Fruit fly (Drosophila melanogaster) whole organism, embryonic: ENCODE results near the gene CG10508.

Experiments used
- B-H1 ChIP-seq: fragments of 200-800 bp; sonication (Bioruptor generic); IDR thresholded peaks from 3 replicates; pipeline ENCODE4 v1.3.6; 2022; ENCODE audit warnings: missing biosample characterization, missing genetic modification characterization
- CG10209 ChIP-seq: fragments of 200-800 bp; sonication (Bioruptor generic); optimal IDR thresholded peaks from 3 replicates; lab custom pipeline; 2017; ENCODE audit warnings: missing biosample characterization, mild to moderate bottlenecking, missing genetic modification characterization, missing genetic modification reagents
- CG10959 ChIP-seq: fragments of 200-800 bp; sonication (Bioruptor generic); IDR thresholded peaks from 2 replicates; pipeline ENCODE4 v1.3.6; 2022; ENCODE audit warnings: missing biosample characterization, missing genetic modification characterization
- CG11560 ChIP-seq: fragments of 200-800 bp; sonication (Bioruptor generic); IDR thresholded peaks from 3 replicates; pipeline ENCODE4 v1.3.6; 2022; ENCODE audit warnings: missing biosample characterization, missing genetic modification characterization
- CG11723 ChIP-seq: fragments of 200-800 bp; sonication (Bioruptor generic); optimal IDR thresholded peaks from 2 replicates; lab custom pipeline; 2017; ENCODE audit warnings: missing biosample characterization, mild to moderate bottlenecking, missing genetic modification characterization
- CG12659 ChIP-seq: fragments of 200-800 bp; sonication (Bioruptor generic); optimal IDR thresholded peaks from 3 replicates; lab custom pipeline; 2017; ENCODE audit warnings: mild to moderate bottlenecking, missing biosample characterization, missing genetic modification reagents, missing genetic modification characterization
- CG15011 ChIP-seq: fragments of 200-800 bp; sonication (Bioruptor generic); optimal IDR thresholded peaks from 3 replicates; lab custom pipeline; 2018; ENCODE audit warnings: missing biosample characterization, mild to moderate bottlenecking, missing genetic modification characterization
- CG1792 ChIP-seq: fragments of 200-800 bp; sonication (Bioruptor generic); optimal IDR thresholded peaks from 2 replicates; lab custom pipeline; 2016; ENCODE audit warnings: missing biosample characterization, missing genetic modification characterization
- CG18011 ChIP-seq: fragments of 200-800 bp; sonication (Bioruptor generic); optimal IDR thresholded peaks from 2 replicates; lab custom pipeline; 2017; ENCODE audit warnings: missing biosample characterization, missing genetic modification characterization, mild to moderate bottlenecking, moderate library complexity, missing genotype
- CG1832 ChIP-seq: fragments of 200-800 bp; sonication (Bioruptor generic); optimal IDR thresholded peaks from 2 replicates; lab custom pipeline; 2017; ENCODE audit warnings: missing biosample characterization, mild to moderate bottlenecking, missing genetic modification characterization, inconsistent platforms
- CG18476 ChIP-seq: fragments of 200-800 bp; sonication (Bioruptor generic); optimal IDR thresholded peaks from 2 replicates; lab custom pipeline; 2016; ENCODE audit warnings: missing biosample characterization, mild to moderate bottlenecking, missing genetic modification characterization
- CG32767 ChIP-seq: fragments of 200-800 bp; sonication (Bioruptor generic); IDR thresholded peaks from 2 replicates; pipeline ENCODE4 v1.3.6; 2022; ENCODE audit warnings: missing biosample characterization, missing genetic modification characterization
- CG32772 ChIP-seq: fragments of 200-800 bp; sonication (Bioruptor generic); IDR thresholded peaks from 2 replicates; pipeline ENCODE4 v1.3.6; 2022; ENCODE audit warnings: missing biosample characterization, missing genetic modification characterization
- CG4282 ChIP-seq: fragments of 200-800 bp; sonication (Bioruptor generic); optimal IDR thresholded peaks from 2 replicates; lab custom pipeline; 2016; ENCODE audit warnings: missing biosample characterization, missing genetic modification characterization
- CG4854 ChIP-seq: fragments of 200-800 bp; sonication (Bioruptor generic); optimal IDR thresholded peaks from 2 replicates; lab custom pipeline; 2016; ENCODE audit warnings: missing biosample characterization, missing genetic modification characterization, inconsistent platforms
- CG7357 ChIP-seq: fragments of 200-800 bp; sonication (Bioruptor generic); IDR thresholded peaks from 3 replicates; pipeline ENCODE4 v1.3.6; 2022; ENCODE audit warnings: missing biosample characterization, missing genetic modification characterization
- CG8290 ChIP-seq, 3 experiments: fragments of 200-800 bp; sonication (Bioruptor generic); optimal IDR thresholded peaks; 2 replicates each; lab custom pipeline; 2016 to 2019; ENCODE audit warnings: missing biosample characterization in 3 of 3, missing genetic modification characterization in 3 of 3, mild to moderate bottlenecking in 2 of 3, moderate library complexity in 1 of 3
- CG8924 ChIP-seq: fragments of 200-800 bp; optimal IDR thresholded peaks from 3 replicates; lab custom pipeline; 2019; ENCODE audit warnings: missing biosample characterization, mild to moderate bottlenecking, missing genetic modification characterization, moderate library complexity
- Chrac-16 ChIP-seq: fragments of 200-800 bp; sonication (Bioruptor generic); optimal IDR thresholded peaks from 3 replicates; lab custom pipeline; 2016; ENCODE audit warnings: missing biosample characterization, missing genetic modification characterization
- CkIIα-i1 ChIP-seq: fragments of 200-800 bp; sonication (Bioruptor generic); IDR thresholded peaks from 2 replicates; pipeline ENCODE4 v1.3.6; 2022; ENCODE audit warnings: missing biosample characterization, missing genetic modification characterization
- Dip3 ChIP-seq: fragments of 200-800 bp; sonication (Bioruptor generic); optimal IDR thresholded peaks from 3 replicates; lab custom pipeline; 2016; ENCODE audit warnings: missing biosample characterization, missing genetic modification characterization
- Drgx ChIP-seq: fragments of 200-800 bp; sonication (Bioruptor generic); IDR thresholded peaks from 2 replicates; pipeline ENCODE4 v1.3.6; 2022; ENCODE audit warnings: missing biosample characterization, missing genetic modification characterization
- Gsc ChIP-seq: fragments of 200-800 bp; sonication (Bioruptor generic); IDR thresholded peaks from 2 replicates; pipeline ENCODE4 v1.3.6; 2022; ENCODE audit warnings: missing biosample characterization, missing genetic modification characterization
- HLH54F ChIP-seq: fragments of 200-800 bp; sonication (Bioruptor generic); optimal IDR thresholded peaks from 3 replicates; lab custom pipeline; 2016; ENCODE audit warnings: missing biosample characterization, missing genetic modification characterization
- Hey ChIP-seq: fragments of 200-800 bp; sonication (Bioruptor generic); optimal IDR thresholded peaks from 3 replicates; lab custom pipeline; 2018; ENCODE audit warnings: missing biosample characterization, mild to moderate bottlenecking, missing genetic modification characterization
- Hr39 ChIP-seq: fragments of >200 bp; optimal IDR thresholded peaks from 2 replicates; lab custom pipeline; 2017
- Lhr ChIP-seq: fragments of 200-800 bp; sonication (Bioruptor generic); optimal IDR thresholded peaks from 3 replicates; lab custom pipeline; 2017; ENCODE audit warnings: mild to moderate bottlenecking, missing biosample characterization, missing genetic modification reagents, missing genetic modification characterization
- Lim3 ChIP-seq: fragments of 200-800 bp; sonication (Bioruptor generic); IDR thresholded peaks from 2 replicates; pipeline ENCODE4 v1.3.6; 2022; ENCODE audit warnings: missing biosample characterization, missing genetic modification characterization
- Pdp1 ChIP-seq, 2 experiments: fragments of 200-800 bp; sonication (Bioruptor generic); optimal IDR thresholded peaks; 3 replicates each; lab custom pipeline; 2016; ENCODE audit warnings: missing biosample characterization in 2 of 2, missing genetic modification characterization in 2 of 2, mild to moderate bottlenecking in 1 of 2, moderate library complexity in 1 of 2
- Six4 ChIP-seq: fragments of 200-800 bp; sonication (Bioruptor generic); optimal IDR thresholded peaks from 2 replicates; lab custom pipeline; 2016; ENCODE audit warnings: missing biosample characterization, missing genetic modification characterization
- abd-A ChIP-seq: fragments of 200-800 bp; sonication (Bioruptor generic); optimal IDR thresholded peaks from 3 replicates; lab custom pipeline; 2019; ENCODE audit warnings: missing biosample characterization, mild to moderate bottlenecking, missing genetic modification characterization, moderate library complexity
- esg ChIP-seq: fragments of 200-800 bp; sonication (Bioruptor generic); conservative IDR thresholded peaks from 2 replicates; pipeline ENCODE4 v1.3.6; 2022; ENCODE audit warnings: missing biosample characterization, missing genetic modification characterization
- fd96Cb ChIP-seq: fragments of 200-800 bp; sonication (Bioruptor generic); optimal IDR thresholded peaks from 2 replicates; lab custom pipeline; 2018; ENCODE audit warnings: missing biosample characterization, mild to moderate bottlenecking, missing genetic modification characterization, moderate library complexity
- gcm ChIP-seq: fragments of 200-800 bp; sonication (Bioruptor generic); optimal IDR thresholded peaks from 2 replicates; lab custom pipeline; 2019; ENCODE audit warnings: missing biosample characterization, mild to moderate bottlenecking, missing genetic modification characterization, moderate library complexity
- gem ChIP-seq: fragments of 200-800 bp; sonication (Bioruptor generic); optimal IDR thresholded peaks from 2 replicates; lab custom pipeline; 2019; ENCODE audit warnings: missing biosample characterization, mild to moderate bottlenecking, missing genetic modification characterization, moderate library complexity
- grn ChIP-seq: fragments of 200-800 bp; sonication (Bioruptor generic); optimal IDR thresholded peaks from 3 replicates; lab custom pipeline; 2017; ENCODE audit warnings: missing biosample characterization, missing genetic modification characterization
- kah ChIP-seq: fragments of 200-800 bp; sonication (Bioruptor generic); optimal IDR thresholded peaks from 2 replicates; lab custom pipeline; 2018; ENCODE audit warnings: missing biosample characterization, mild to moderate bottlenecking, missing genetic modification characterization
- kay ChIP-seq: fragments of 200-800 bp; sonication (Bioruptor generic); optimal IDR thresholded peaks from 2 replicates; lab custom pipeline; 2016; ENCODE audit warnings: missing biosample characterization, missing genetic modification characterization
- lab ChIP-seq: fragments of 200-800 bp; sonication (Bioruptor generic); optimal IDR thresholded peaks from 3 replicates; lab custom pipeline; 2017; ENCODE audit warnings: missing biosample characterization, missing genetic modification characterization, mild to moderate bottlenecking, moderate library complexity, missing genetic modification reagents
- lbe ChIP-seq: fragments of 200-800 bp; sonication (Bioruptor generic); optimal IDR thresholded peaks from 2 replicates; lab custom pipeline; 2016; ENCODE audit warnings: missing biosample characterization, mild to moderate bottlenecking, missing genetic modification characterization
- lov ChIP-seq, 2 experiments: fragments of 200-800 bp in 1 of 2; fragments of >200 bp in 1 of 2; sonication (Bioruptor generic) in 1 of 2; IDR thresholded peaks in 1 of 2; optimal IDR thresholded peaks in 1 of 2; 2 replicates in 1 of 2; 3 replicates in 1 of 2; pipeline versions ENCODE4 v1.3.6 to Lab custom; 2017 to 2022; ENCODE audit warnings: missing biosample characterization in 1 of 2, missing genetic modification characterization in 1 of 2
- pb ChIP-seq: fragments of 200-800 bp; sonication (Bioruptor generic); optimal IDR thresholded peaks from 3 replicates; lab custom pipeline; 2016; ENCODE audit warnings: missing biosample characterization, missing genetic modification characterization
- rib ChIP-seq: fragments of 200-800 bp; sonication (Bioruptor generic); IDR thresholded peaks from 2 replicates; pipeline ENCODE4 v1.3.6; 2022; ENCODE audit warnings: missing biosample characterization, missing genetic modification characterization
- ro ChIP-seq: fragments of 200-800 bp; sonication (Bioruptor generic); IDR thresholded peaks from 2 replicates; pipeline ENCODE4 v1.3.6; 2022; ENCODE audit warnings: missing biosample characterization, missing genetic modification characterization
- sim ChIP-seq: fragments of 200-800 bp; sonication (Bioruptor generic); IDR thresholded peaks from 2 replicates; pipeline ENCODE4 v1.3.6; 2022; ENCODE audit warnings: missing biosample characterization, missing genetic modification characterization
- ssp ChIP-seq: fragments of 200-800 bp; sonication (Bioruptor generic); IDR thresholded peaks from 2 replicates; pipeline ENCODE4 v1.3.6; 2022; ENCODE audit warnings: missing biosample characterization, missing genetic modification characterization
- twi ChIP-seq: fragments of 200-800 bp; optimal IDR thresholded peaks from 2 replicates; lab custom pipeline; 2019; ENCODE audit warnings: missing biosample characterization, mild to moderate bottlenecking, missing genetic modification characterization, moderate library complexity
- unc-4 ChIP-seq: fragments of 200-800 bp; sonication (Bioruptor generic); IDR thresholded peaks from 2 replicates; pipeline ENCODE4 v1.3.6; 2022; ENCODE audit warnings: missing biosample characterization, missing genetic modification characterization; ENCODE audit not compliant: partially characterized antibody
- wor ChIP-seq: fragments of 200-800 bp; sonication (Bioruptor generic); IDR thresholded peaks from 2 replicates; pipeline ENCODE4 v1.3.6; 2022; ENCODE audit warnings: missing biosample characterization, missing genetic modification characterization
- z ChIP-seq: fragments of 200-800 bp; sonication (Bioruptor generic); IDR thresholded peaks from 3 replicates; pipeline ENCODE4 v1.3.6; 2022; ENCODE audit warnings: missing biosample characterization, missing genetic modification characterization

The CG10508 gene

DNA sequence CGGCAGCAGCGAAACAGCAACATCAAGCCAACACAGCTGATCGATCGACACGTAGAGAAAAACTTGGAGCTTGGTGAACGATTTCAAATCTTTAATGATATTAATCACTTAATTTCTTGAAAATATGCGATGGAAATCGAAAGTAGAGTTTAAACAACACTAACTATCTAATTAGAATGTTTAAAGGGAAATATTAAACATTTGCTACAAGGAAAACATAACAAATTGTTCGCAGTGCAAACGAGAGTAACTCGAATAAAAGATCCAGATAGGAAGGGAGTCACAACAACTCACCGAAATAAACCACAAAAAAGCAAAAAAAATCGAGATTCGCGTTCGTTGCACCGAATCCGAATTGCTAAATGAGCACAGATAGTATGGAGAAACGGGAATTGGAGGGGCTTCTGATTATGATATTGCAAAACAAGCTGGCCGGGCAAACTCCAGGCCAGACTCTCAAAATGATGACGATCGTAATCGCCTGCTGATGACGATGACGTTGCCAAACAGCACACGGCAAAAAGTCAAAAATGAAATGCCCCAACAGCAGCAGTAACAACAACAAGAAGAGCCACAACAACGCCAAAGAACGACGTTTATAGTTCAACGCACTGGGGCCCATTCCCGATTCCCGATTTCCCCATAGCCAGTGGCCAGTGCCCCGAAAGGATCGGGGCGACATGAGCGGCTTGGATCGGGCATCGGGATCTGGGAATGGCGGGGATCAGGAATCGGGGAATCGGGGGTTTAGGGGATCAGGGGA, 43.9 kb downstream of the CG10508 start:
- no peak for TF ChIP-seq B-H1 (GFP tag; lab: Robert Waterston, UW)
- peak; percentile 62 for TF ChIP-seq fd96Cb (tag; lab: Kevin White, UChicago)
- TF ChIP-seq esg (GFP tag; lab: Robert Waterston, UW), result no peak; the same call in 1 of the 2 replicates
- no peak for TF ChIP-seq sim (GFP tag; lab: Robert Waterston, UW)
- TF ChIP-seq kay (GFP tag; lab: Kevin White, UChicago), result no peak
- no peak for TF ChIP-seq CG4282 (GFP tag; lab: Kevin White, UChicago)
- no peak for TF ChIP-seq CG32767 (GFP tag; lab: Robert Waterston, UW)
- no peak for TF ChIP-seq CkIIα-i1
- no peak for TF ChIP-seq CG18011 (GFP tag; lab: Kevin White, UChicago)
- no peak for TF ChIP-seq CG15011 (GFP tag; lab: Kevin White, UChicago)
- TF ChIP-seq gem (tag; lab: Kevin White, UChicago), result peak; percentile 76
- no peak for TF ChIP-seq CG11723 (GFP tag; lab: Kevin White, UChicago)
- TF ChIP-seq CG10959 (GFP tag; lab: Robert Waterston, UW), result peak; percentile 13; the same call in 1 of the 2 replicates
- no peak for TF ChIP-seq twi (tag; lab: Kevin White, UChicago)
- TF ChIP-seq CG1832 (GFP tag; lab: Kevin White, UChicago), result no peak
- no peak for TF ChIP-seq Lim3 (GFP tag; lab: Robert Waterston, UW)
- peak; percentile 33 for TF ChIP-seq gcm (GFP tag; lab: Kevin White, UChicago)
- TF ChIP-seq wor (GFP tag; lab: Robert Waterston, UW), result no peak
- TF ChIP-seq rib (GFP tag; lab: Robert Waterston, UW), result no peak
- TF ChIP-seq CG11560 (tag; lab: Robert Waterston, UW), result no peak
- TF ChIP-seq CG8924, result peak; percentile 39
- no peak for TF ChIP-seq lov (optimal IDR thresholded peaks at IDR 0.05; lab: Kevin White, UChicago)
- TF ChIP-seq lov (GFP tag; IDR thresholded peaks at IDR 0.05; lab: Robert Waterston, UW), result no peak
- TF ChIP-seq CG7357 (GFP tag; lab: Robert Waterston, UW), result no peak
- no peak for TF ChIP-seq Gsc (GFP tag; lab: Robert Waterston, UW)
- no peak for TF ChIP-seq CG4854
- peak; percentile 14 for TF ChIP-seq lab (GFP tag; lab: Kevin White, UChicago)
- TF ChIP-seq kah (GFP tag; lab: Kevin White, UChicago), result no peak
- TF ChIP-seq abd-A (tag; lab: Kevin White, UChicago), result no peak
- TF ChIP-seq CG12659 (GFP tag; lab: Kevin White, UChicago), result no peak
- peak; percentile 98 for TF ChIP-seq lbe (GFP tag; lab: Kevin White, UChicago)
- TF ChIP-seq Six4 (GFP tag; lab: Kevin White, UChicago), result peak; percentile 10
- no peak for TF ChIP-seq z (GFP tag; lab: Robert Waterston, UW)
- TF ChIP-seq Lhr (GFP tag; lab: Kevin White, UChicago), result no peak
- no peak for TF ChIP-seq HLH54F (GFP tag; lab: Kevin White, UChicago)
- TF ChIP-seq CG32772 (GFP tag; lab: Robert Waterston, UW), result no peak
- no peak for TF ChIP-seq ssp (GFP tag; lab: Robert Waterston, UW)
- TF ChIP-seq ro (GFP tag; lab: Robert Waterston, UW), result no peak
- TF ChIP-seq grn (GFP tag; lab: Kevin White, UChicago), result peak; percentile 1
- peak; percentile 24 for TF ChIP-seq Chrac-16
- TF ChIP-seq CG1792 (GFP tag; lab: Kevin White, UChicago), result no peak
- no peak for TF ChIP-seq CG18476
- TF ChIP-seq CG10209 (GFP tag; lab: Kevin White, UChicago), result peak; percentile 38
- TF ChIP-seq Hr39, result no peak
- peak; percentile 83 for TF ChIP-seq Drgx (GFP tag; lab: Robert Waterston, UW)
- no peak for TF ChIP-seq pb (GFP tag; lab: Kevin White, UChicago)
- no peak for TF ChIP-seq Hey (tag; lab: Kevin White, UChicago)
- peak in 1 of 2 experiments; percentile 42 for TF ChIP-seq Pdp1 (GFP tag; optimal IDR thresholded peaks at IDR 0.05; lab: Kevin White, UChicago)
- TF ChIP-seq Dip3 (GFP tag; lab: Kevin White, UChicago), result no peak
- TF ChIP-seq CG8290 (GFP tag; optimal IDR thresholded peaks at IDR 0.05; lab: Kevin White, UChicago), result no peak
- TF ChIP-seq CG8290 (tag; optimal IDR thresholded peaks at IDR 0.05; lab: Kevin White, UChicago), result no peak
- no peak for TF ChIP-seq unc-4 (GFP tag; lab: Robert Waterston, UW)
